Worm (Caenorhabditis elegans) whole organism, L4 larva: ENCODE data around the gene nhr-120.

ENCODE experiments used
- F10B5.3 ChIP-seq: sonication (generic microtip); optimal IDR thresholded peaks from 2 replicates; lab custom pipeline; 2016; ENCODE audit warnings: mild to moderate bottlenecking, missing genetic modification characterization, missing compliant biosample characterization
- R02D3.7 ChIP-seq: fragments of 150-350 bp; sonication (generic microtip); optimal IDR thresholded peaks from 3 replicates; lab custom pipeline; 2014; ENCODE audit warnings: missing biosample characterization, missing genetic modification characterization
- T20F7.1 ChIP-seq: fragments of 200-800 bp; sonication (Bioruptor generic); optimal IDR thresholded peaks from 2 replicates; lab custom pipeline; 2018; ENCODE audit warnings: mild to moderate bottlenecking, missing genetic modification characterization, missing compliant biosample characterization
- Y105C5A.15 ChIP-seq: fragments of 200-800 bp; sonication (Bioruptor generic); IDR thresholded peaks from 2 replicates; pipeline ENCODE4 v1.3.6; 2022; ENCODE audit warnings: missing genetic modification characterization, missing compliant biosample characterization
- Y48G9A.11 ChIP-seq: fragments of 200-800 bp; sonication (Bioruptor generic); IDR thresholded peaks from 2 replicates; pipeline ENCODE4 v1.3.6; 2022; ENCODE audit warnings: missing genetic modification reagents, missing genetic modification characterization, missing compliant biosample characterization
- Y5F2A.4 ChIP-seq: fragments of 200-800 bp; sonication (Bioruptor generic); optimal IDR thresholded peaks from 2 replicates; lab custom pipeline; 2018; ENCODE audit warnings: mild to moderate bottlenecking, missing genetic modification characterization, missing compliant biosample characterization
- ZK546.5 ChIP-seq, 2 experiments: sonication (generic microtip); optimal IDR thresholded peaks; 2 replicates each; lab custom pipeline; 2017; ENCODE audit warnings: missing biosample characterization in 2 of 2, missing genetic modification characterization in 2 of 2
- aha-1 ChIP-seq: fragments of 150-350 bp; peaks from one replicate; lab custom pipeline; 2014; ENCODE audit warnings: missing biosample characterization, missing genetic modification characterization
- arid-1 ChIP-seq: fragments of 200-800 bp; sonication (Bioruptor generic); conservative IDR thresholded peaks from 2 replicates; pipeline ENCODE4 v1.3.6; 2022; ENCODE audit warnings: missing genetic modification reagents, missing genetic modification characterization, missing compliant biosample characterization
- ceh-20 ChIP-seq: fragments of 200-800 bp; sonication (Bioruptor generic); IDR thresholded peaks from 2 replicates; pipeline ENCODE4 v1.3.6; 2022; ENCODE audit warnings: missing genetic modification reagents, missing genetic modification characterization, missing compliant biosample characterization
- ceh-28 ChIP-seq: fragments of 150-350 bp; optimal IDR thresholded peaks from 2 replicates; lab custom pipeline; 2014; ENCODE audit warnings: missing biosample characterization, missing genetic modification reagents, missing genetic modification characterization
- ceh-32 ChIP-seq: sonication (generic microtip); optimal IDR thresholded peaks from 2 replicates; lab custom pipeline; 2016; ENCODE audit warnings: mild to moderate bottlenecking, missing genetic modification characterization, missing compliant biosample characterization; ENCODE audit not compliant: poor library complexity
- ceh-44 ChIP-seq: fragments of 200-800 bp; sonication (Bioruptor generic); IDR thresholded peaks from 2 replicates; pipeline ENCODE4 v1.3.6; 2022; ENCODE audit warnings: missing genetic modification reagents, missing genetic modification characterization, missing compliant biosample characterization
- ceh-82 ChIP-seq: sonication (generic microtip); optimal IDR thresholded peaks from 2 replicates; lab custom pipeline; 2017; ENCODE audit warnings: missing biosample characterization, missing genetic modification characterization
- cey-2 ChIP-seq: sonication (generic microtip); optimal IDR thresholded peaks from 3 replicates; lab custom pipeline; 2017; ENCODE audit warnings: missing genetic modification characterization, mild to moderate bottlenecking, missing compliant biosample characterization, antibody characterized with exemption, borderline replicate concordance; ENCODE audit not compliant: insufficient read depth
- daf-16 ChIP-seq, 3 experiments: sonication (generic microtip); optimal IDR thresholded peaks; 2 replicates each; lab custom pipeline; 2016 to 2017; ENCODE audit warnings: missing genetic modification characterization in 3 of 3, missing genetic modification reagents in 3 of 3, mild to moderate bottlenecking in 2 of 3, missing compliant biosample characterization in 2 of 3, missing biosample characterization in 1 of 3, moderate library complexity in 1 of 3
- daf-19 ChIP-seq: fragments of 200-800 bp; sonication (Bioruptor generic); conservative IDR thresholded peaks from 2 replicates; pipeline ENCODE4 v1.3.6; 2022; ENCODE audit warnings: missing genetic modification characterization, missing compliant biosample characterization
- dmd-6 ChIP-seq: fragments of 200-800 bp; sonication (Bioruptor generic); IDR thresholded peaks from 2 replicates; pipeline ENCODE4 v1.3.6; 2022; ENCODE audit warnings: missing genetic modification reagents, missing genetic modification characterization, missing compliant biosample characterization
- dmd-8 ChIP-seq: fragments of 200-800 bp; sonication (Bioruptor generic); IDR thresholded peaks from 2 replicates; pipeline ENCODE4 v1.3.6; 2022; ENCODE audit warnings: missing genetic modification characterization, missing compliant biosample characterization
- dve-1 ChIP-seq: sonication (generic microtip); optimal IDR thresholded peaks from 2 replicates; lab custom pipeline; 2017; ENCODE audit warnings: antibody characterized with exemption, mild to moderate bottlenecking, missing genetic modification characterization, missing compliant biosample characterization; ENCODE audit not compliant: insufficient read depth
- fkh-10 ChIP-seq: fragments of 150-350 bp; optimal IDR thresholded peaks from 2 replicates; lab custom pipeline; 2014; ENCODE audit warnings: missing biosample characterization, missing genetic modification reagents, missing genetic modification characterization
- hlh-30 ChIP-seq: sonication (generic microtip); optimal IDR thresholded peaks from 2 replicates; lab custom pipeline; 2017; ENCODE audit warnings: antibody characterized with exemption, mild to moderate bottlenecking, missing genetic modification characterization, missing compliant biosample characterization; ENCODE audit not compliant: insufficient read depth
- hmg-1.1 ChIP-seq: fragments of 200-800 bp; sonication (Bioruptor generic); IDR thresholded peaks from 2 replicates; pipeline ENCODE4 v1.3.6; 2022; ENCODE audit warnings: missing genetic modification reagents, missing genetic modification characterization, missing compliant biosample characterization
- lin-13 ChIP-seq: fragments of 150-350 bp; optimal IDR thresholded peaks from 2 replicates; lab custom pipeline; 2014; ENCODE audit warnings: missing biosample characterization, missing genetic modification reagents, missing genetic modification characterization
- lin-39 ChIP-seq: fragments of 150-350 bp; optimal IDR thresholded peaks from 2 replicates; lab custom pipeline; 2014; ENCODE audit warnings: missing biosample characterization, missing genetic modification reagents, missing genetic modification characterization
- lsy-2 ChIP-seq, 2 experiments: fragments of 150-350 bp in 1 of 2; sonication (generic microtip) in 1 of 2; optimal IDR thresholded peaks; 2 replicates each; lab custom pipeline; 2014 to 2017; ENCODE audit warnings: missing biosample characterization in 2 of 2, missing genetic modification characterization in 2 of 2
- madf-9 ChIP-seq: fragments of 200-800 bp; sonication (Bioruptor generic); conservative IDR thresholded peaks from 2 replicates; pipeline ENCODE4 v1.3.6; 2022; ENCODE audit warnings: missing genetic modification reagents, missing genetic modification characterization, missing compliant biosample characterization
- mdl-1 ChIP-seq, 2 experiments: fragments of 150-350 bp in 1 of 2; sonication (generic microtip) in 1 of 2; optimal IDR thresholded peaks; 2 replicates each; lab custom pipeline; 2014 to 2017; ENCODE audit warnings: missing biosample characterization in 2 of 2, missing genetic modification characterization in 2 of 2
- mep-1 ChIP-seq: fragments of 150-350 bp; sonication (generic microtip); optimal IDR thresholded peaks from 3 replicates; lab custom pipeline; 2014; ENCODE audit warnings: missing biosample characterization, missing genetic modification characterization
- mxl-3 ChIP-seq: fragments of 200-800 bp; sonication (Bioruptor generic); optimal IDR thresholded peaks from 2 replicates; lab custom pipeline; 2018; ENCODE audit warnings: mild to moderate bottlenecking, missing genetic modification characterization, missing compliant biosample characterization
- nhr-10 ChIP-seq: fragments of 150-350 bp; optimal IDR thresholded peaks from 2 replicates; lab custom pipeline; 2014; ENCODE audit warnings: missing biosample characterization, missing genetic modification characterization
- nhr-102 ChIP-seq: sonication (generic microtip); optimal IDR thresholded peaks from 2 replicates; lab custom pipeline; 2016; ENCODE audit warnings: mild to moderate bottlenecking, missing genetic modification characterization, moderate library complexity, missing compliant biosample characterization
- nhr-25 ChIP-seq: sonication (generic microtip); optimal IDR thresholded peaks from 2 replicates; lab custom pipeline; 2017; ENCODE audit warnings: missing genetic modification characterization, mild to moderate bottlenecking, missing compliant biosample characterization, antibody characterized with exemption, moderate library complexity, borderline replicate concordance; ENCODE audit not compliant: insufficient read depth
- nhr-28 ChIP-seq: fragments of 150-350 bp; optimal IDR thresholded peaks from 2 replicates; lab custom pipeline; 2014; ENCODE audit warnings: missing biosample characterization, missing genetic modification characterization
- nhr-41 ChIP-seq: fragments of 200-800 bp; sonication (Bioruptor generic); IDR thresholded peaks from 2 replicates; pipeline ENCODE4 v1.3.6; 2022; ENCODE audit warnings: missing genetic modification reagents, missing genetic modification characterization, missing compliant biosample characterization
- nhr-42 ChIP-seq: fragments of 200-800 bp; sonication (Bioruptor generic); IDR thresholded peaks from 2 replicates; pipeline ENCODE4 v1.3.6; 2022; ENCODE audit warnings: missing genetic modification characterization, missing compliant biosample characterization
- nhr-6 ChIP-seq: fragments of 150-350 bp; optimal IDR thresholded peaks from 2 replicates; lab custom pipeline; 2014; ENCODE audit warnings: missing biosample characterization, missing genetic modification characterization
- nhr-77 ChIP-seq: fragments of 150-350 bp; optimal IDR thresholded peaks from 2 replicates; lab custom pipeline; 2014; ENCODE audit warnings: missing biosample characterization, missing genetic modification characterization
- pha-4 ChIP-seq, 2 experiments: fragments of 150-350 bp in 1 of 2; fragments of 200-800 bp in 1 of 2; sonication (Bioruptor generic) in 1 of 2; IDR thresholded peaks in 1 of 2; optimal IDR thresholded peaks in 1 of 2; 2 replicates each; pipeline versions ENCODE4 v1.3.6 to Lab custom; 2014 to 2022; ENCODE audit warnings: missing genetic modification characterization in 2 of 2, missing genetic modification reagents in 2 of 2, missing biosample characterization in 1 of 2, missing compliant biosample characterization in 1 of 2
- set-16 ChIP-seq: fragments of 200-800 bp; sonication (Bioruptor generic); IDR thresholded peaks from 2 replicates; pipeline ENCODE4 v1.3.6; 2022; ENCODE audit warnings: missing genetic modification reagents, missing genetic modification characterization, missing compliant biosample characterization
- spr-1 ChIP-seq: sonication (generic microtip); optimal IDR thresholded peaks from 2 replicates; lab custom pipeline; 2016; ENCODE audit warnings: mild to moderate bottlenecking, missing genetic modification characterization, missing compliant biosample characterization
- tra-1 ChIP-seq: fragments of 200-800 bp; sonication (Bioruptor generic); IDR thresholded peaks from 2 replicates; pipeline ENCODE4 v1.3.6; 2022; ENCODE audit warnings: missing genetic modification reagents, missing genetic modification characterization, missing compliant biosample characterization
- unc-62 ChIP-seq, 3 experiments: fragments of 150-350 bp in 1 of 3; sonication (generic microtip); optimal IDR thresholded peaks in 2 of 3; peaks in 1 of 3; 1 replicate in 1 of 3; 2 replicates in 2 of 3; lab custom pipeline; 2014 to 2017; ENCODE audit warnings: missing biosample characterization in 3 of 3, missing genetic modification characterization in 3 of 3, missing genetic modification reagents in 3 of 3, missing genotype in 1 of 3
- ztf-11 ChIP-seq: fragments of 150-350 bp; optimal IDR thresholded peaks from 2 replicates; lab custom pipeline; 2014; ENCODE audit warnings: missing biosample characterization, missing genetic modification characterization

Gene nhr-120

DNA sequence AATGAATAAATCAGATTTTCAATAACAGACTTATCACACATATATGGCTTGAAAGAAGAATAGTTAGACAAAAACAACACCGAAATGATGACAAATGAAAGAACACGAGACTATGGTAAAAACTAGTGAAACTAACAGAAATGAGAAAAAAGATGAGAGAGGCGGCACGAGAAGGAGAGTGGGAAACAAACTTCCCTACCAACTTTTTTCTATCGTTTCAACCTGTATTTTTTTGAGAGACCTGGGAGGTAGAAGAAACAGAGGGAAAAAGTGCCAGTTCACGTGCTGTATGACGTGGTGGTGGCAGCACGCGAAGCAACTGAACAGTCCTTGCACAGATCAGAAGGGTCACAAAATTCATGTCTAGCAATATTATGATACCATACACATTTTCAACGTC is 2.4 kb upstream of the nhr-120 start (continued):
- no peak for TF ChIP-seq dmd-8 (GFP tag; lab: Robert Waterston, UW)
- TF ChIP-seq ceh-20 (GFP tag; lab: Robert Waterston, UW) = no peak
- TF ChIP-seq Y5F2A.4 (GFP tag; lab: Kevin White, UChicago) = no peak
- TF ChIP-seq hmg-1.1 (GFP tag; lab: Robert Waterston, UW) = no peak
- no peak for TF ChIP-seq ceh-82 (tag; lab: Kevin White, UChicago)
- TF ChIP-seq mdl-1 (tag; optimal IDR thresholded peaks at IDR 0.05; lab: Kevin White, UChicago) = peak in 1 of 2 experiments; percentile 79
- TF ChIP-seq, all 104 proteins: peak for 14

DNA sequence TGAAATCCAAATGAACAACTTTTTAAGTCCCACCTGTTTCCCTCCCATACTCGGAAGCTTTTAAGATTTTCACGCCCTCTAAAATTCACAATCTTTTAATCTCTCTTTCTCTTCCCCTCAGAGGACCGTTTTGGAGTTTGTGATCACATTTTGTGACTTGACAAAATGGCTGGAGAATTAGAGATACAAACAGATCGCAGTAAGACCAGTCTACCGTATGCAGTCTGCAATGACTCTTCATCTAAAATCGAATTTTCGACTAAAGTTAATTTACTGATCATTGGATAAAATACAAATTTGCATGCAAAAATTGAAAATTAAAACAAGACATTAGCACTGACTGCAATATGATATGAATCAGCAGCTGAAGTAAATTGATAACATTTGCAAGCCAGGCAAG is 1.1 kb upstream of the nhr-120 start:
- no peak for TF ChIP-seq ZK546.5 (tag; optimal IDR thresholded peaks at IDR 0.05; lab: Kevin White, UChicago)
- TF ChIP-seq set-16 = no peak
- TF ChIP-seq fkh-10 (GFP tag; lab: Kevin White, UChicago) = no peak
- peak; percentile 12 for TF ChIP-seq dve-1 (tag; lab: Kevin White, UChicago)
- TF ChIP-seq nhr-6 (tag; lab: Kevin White, UChicago) = no peak
- TF ChIP-seq T20F7.1 (GFP tag; lab: Kevin White, UChicago) = peak; percentile 4
- peak; percentile 26 for TF ChIP-seq nhr-102 (tag; lab: Kevin White, UChicago)
- TF ChIP-seq Y105C5A.15 (GFP tag; lab: Robert Waterston, UW) = no peak
- no peak for TF ChIP-seq daf-16 (GFP tag; optimal IDR thresholded peaks at IDR 0.05; lab: Kevin White, UChicago)
- peak; percentile 1 for TF ChIP-seq daf-16 (tag; optimal IDR thresholded peaks at IDR 0.05; lab: Kevin White, UChicago)
- TF ChIP-seq cey-2 (tag; lab: Kevin White, UChicago) = no peak
- no peak for TF ChIP-seq ceh-28 (tag; lab: Kevin White, UChicago)
- no peak for TF ChIP-seq arid-1 (GFP tag; lab: Robert Waterston, UW)
- TF ChIP-seq nhr-10 = peak; percentile 1
- TF ChIP-seq F10B5.3 (tag; lab: Kevin White, UChicago) = no peak
- peak; percentile 32 for TF ChIP-seq nhr-28 (tag; lab: Kevin White, UChicago)
- TF ChIP-seq tra-1 = no peak
- peak in 1 of 2 experiments; percentile 21 for TF ChIP-seq lsy-2 (tag; optimal IDR thresholded peaks at IDR 0.05; lab: Kevin White, UChicago)
- no peak for TF ChIP-seq lin-39 (tag; lab: Kevin White, UChicago)
- TF ChIP-seq ceh-44 = no peak
- TF ChIP-seq R02D3.7 (tag; lab: Kevin White, UChicago) = no peak
- TF ChIP-seq aha-1 = peak; percentile 78
- no peak for TF ChIP-seq nhr-41 (GFP tag; lab: Robert Waterston, UW)
- TF ChIP-seq ztf-11 = no peak
- TF ChIP-seq mxl-3 = no peak

DNA sequence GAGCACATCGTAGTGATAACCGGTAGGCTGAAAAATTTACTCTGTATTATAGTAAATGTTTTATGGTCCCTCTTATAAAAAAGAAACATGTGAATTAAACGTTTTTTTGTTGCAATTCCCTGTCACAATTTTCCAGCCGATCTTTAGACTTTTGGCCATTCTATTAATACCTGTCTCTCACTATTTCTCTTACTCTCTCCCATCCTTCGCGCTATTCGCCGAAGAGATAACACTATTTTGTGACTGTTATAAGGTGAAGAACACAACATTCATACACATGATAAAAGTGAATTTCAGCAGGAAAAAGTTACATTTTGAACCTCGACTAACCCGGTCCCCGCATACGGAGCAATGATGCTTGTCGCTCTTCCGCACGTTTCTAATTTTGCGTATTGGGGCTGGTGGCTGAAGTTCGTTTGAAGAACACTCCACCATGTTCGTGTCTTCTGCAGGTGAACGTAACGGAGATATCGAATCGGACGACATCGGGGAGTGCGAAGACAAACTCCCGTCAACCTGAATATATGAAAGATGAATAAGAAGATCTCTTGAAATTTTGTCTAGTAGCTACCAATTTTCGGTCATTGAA is 1.3 kb downstream of the nhr-120 start:
- TF ChIP-seq hlh-30 (peak; percentile 62), mxl-3 (peak; percentile 71), lin-13 (peak; percentile 18), mep-1 (peak; percentile 42), aha-1 (peak; percentile 63), Y48G9A.11 (no peak), nhr-102 (tag; lab: Kevin White, UChicago) (peak; percentile 58), nhr-77 (tag; lab: Kevin White, UChicago) (peak; percentile 22), dmd-6 (GFP tag; lab: Robert Waterston, UW) (peak; percentile 89), unc-62 (GFP tag; optimal IDR thresholded peaks at IDR 0.05 in 1 of 2; lab: Kevin White, UChicago) (peak in 1 of 2 experiments; percentile 72), unc-62 (tag; optimal IDR thresholded peaks at IDR 0.05; lab: Kevin White, UChicago) (no peak), daf-19 (GFP tag; lab: Robert Waterston, UW) (no peak), dve-1 (tag; lab: Kevin White, UChicago) (peak; percentile 53), nhr-25 (tag; lab: Kevin White, UChicago) (peak; percentile 41), madf-9 (GFP tag; lab: Robert Waterston, UW) (no peak), ceh-82 (tag; lab: Kevin White, UChicago) (no peak), nhr-42 (GFP tag; lab: Robert Waterston, UW) (no peak), pha-4 (GFP tag; IDR thresholded peaks at IDR 0.05; lab: Robert Waterston, UW) (no peak), pha-4 (tag; optimal IDR thresholded peaks at IDR 0.05; lab: Kevin White, UChicago) (no peak), daf-16 (GFP tag; optimal IDR thresholded peaks at IDR 0.05; lab: Kevin White, UChicago) (no peak), daf-16 (tag; optimal IDR thresholded peaks at IDR 0.05; lab: Kevin White, UChicago) (peak; percentile 41), ceh-32 (tag; lab: Kevin White, UChicago) (no peak), spr-1 (tag; lab: Kevin White, UChicago) (no peak), mdl-1 (tag; optimal IDR thresholded peaks at IDR 0.05; lab: Kevin White, UChicago) (peak in 1 of 2 experiments; percentile 61)
